Worm (Caenorhabditis elegans) whole organism, midembryonic: ENCODE data around the gene B0310.1.

Source experiments
- cog-1 ChIP-seq: sonication (generic microtip); optimal IDR thresholded peaks from 2 replicates; lab custom pipeline; 2016; ENCODE audit warnings: missing genetic modification characterization, missing compliant biosample characterization
- flt-1 ChIP-seq: fragments of 200-800 bp; sonication (Bioruptor generic); IDR thresholded peaks from 2 replicates; pipeline ENCODE4 v1.3.6; 2022; ENCODE audit warnings: missing genetic modification characterization, missing compliant biosample characterization
- ref-1 ChIP-seq: fragments of 200-800 bp; sonication (Bioruptor generic); conservative IDR thresholded peaks from 2 replicates; pipeline ENCODE4 v1.3.6; 2022; ENCODE audit warnings: missing genetic modification reagents, missing genetic modification characterization, missing compliant biosample characterization
- ztf-23 ChIP-seq: fragments of 200-800 bp; sonication (Bioruptor generic); IDR thresholded peaks from 2 replicates; pipeline ENCODE4 v1.3.6; 2022; ENCODE audit warnings: missing genetic modification reagents, missing genetic modification characterization, missing compliant biosample characterization

DNA sequence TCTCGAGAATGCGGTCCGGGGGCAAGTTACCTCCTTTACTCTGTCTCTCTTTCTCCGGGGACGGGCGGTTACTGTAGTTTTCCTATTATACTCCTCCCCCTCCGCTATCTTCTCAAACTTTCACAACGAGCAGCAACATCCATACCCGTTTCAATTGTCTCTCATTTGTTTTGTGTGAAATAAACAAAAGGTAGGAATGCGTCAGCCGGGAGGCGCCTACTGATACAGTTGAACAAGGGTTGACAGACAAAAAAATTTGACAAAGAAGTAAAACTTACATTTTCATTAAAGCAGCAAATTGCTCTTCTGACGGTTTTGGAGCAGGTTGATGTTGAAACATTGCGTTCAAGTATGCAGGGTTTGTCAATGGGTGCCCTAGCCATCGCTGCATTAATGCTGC, 12.0 kb downstream of the B0310.1 start:
- TF ChIP-seq ztf-23 (GFP tag; lab: Robert Waterston, UW), result no peak
- no peak for TF ChIP-seq flt-1 (GFP tag; lab: Robert Waterston, UW)
- no peak for TF ChIP-seq ref-1 (GFP tag; lab: Robert Waterston, UW)
- TF ChIP-seq cog-1 (tag; lab: Kevin White, UChicago), result no peak
